Fruit fly (Drosophila melanogaster) whole organism, embryonic: ENCODE measurements around the gene RpL4.

Experiments
- Atf-2 ChIP-seq: fragments of 200-800 bp; sonication (Bioruptor generic); optimal IDR thresholded peaks from 2 replicates; lab custom pipeline; 2016; ENCODE audit warnings: missing biosample characterization, missing genetic modification characterization
- Atf6 ChIP-seq: fragments of 200-800 bp; sonication (Bioruptor generic); IDR thresholded peaks from 2 replicates; pipeline ENCODE4 v1.3.6; 2022; ENCODE audit warnings: missing biosample characterization, missing genetic modification characterization
- CG12236 ChIP-seq: fragments of 200-800 bp; sonication (Bioruptor generic); optimal IDR thresholded peaks from 2 replicates; lab custom pipeline; 2016; ENCODE audit warnings: missing biosample characterization, missing genetic modification characterization
- CG13775 ChIP-seq: fragments of 200-800 bp; sonication (Bioruptor generic); optimal IDR thresholded peaks from 3 replicates; lab custom pipeline; 2017; ENCODE audit warnings: missing biosample characterization, mild to moderate bottlenecking, missing genetic modification characterization
- CG14014 ChIP-seq: fragments of 200-800 bp; sonication (Bioruptor generic); IDR thresholded peaks from 2 replicates; pipeline ENCODE4 v1.3.6; 2022; ENCODE audit warnings: missing biosample characterization, missing genetic modification characterization
- CG15514 ChIP-seq: fragments of 200-800 bp; sonication (Bioruptor generic); optimal IDR thresholded peaks from 3 replicates; lab custom pipeline; 2017; ENCODE audit warnings: missing biosample characterization, missing genetic modification characterization, mild to moderate bottlenecking, moderate library complexity, missing genetic modification reagents
- CG17829 ChIP-seq: fragments of 200-800 bp; optimal IDR thresholded peaks from 2 replicates; lab custom pipeline; 2019; ENCODE audit warnings: missing biosample characterization, mild to moderate bottlenecking, missing genetic modification characterization, moderate library complexity
- CG2129 ChIP-seq: fragments of 200-800 bp; sonication (Bioruptor generic); IDR thresholded peaks from 2 replicates; pipeline ENCODE4 v1.3.6; 2022; ENCODE audit warnings: missing biosample characterization, missing genetic modification characterization; ENCODE audit not compliant: partially characterized antibody
- CG31365 ChIP-seq: fragments of 200-800 bp; sonication (Bioruptor generic); optimal IDR thresholded peaks from 2 replicates; lab custom pipeline; 2018; ENCODE audit warnings: missing biosample characterization, mild to moderate bottlenecking, missing genetic modification characterization
- CG3838 ChIP-seq: fragments of 200-800 bp; sonication (Bioruptor generic); optimal IDR thresholded peaks from 3 replicates; lab custom pipeline; 2016; ENCODE audit warnings: missing biosample characterization, missing genetic modification characterization
- CG5245 ChIP-seq: fragments of 200-800 bp; sonication (Bioruptor generic); optimal IDR thresholded peaks from 3 replicates; lab custom pipeline; 2016; ENCODE audit warnings: missing biosample characterization, missing genetic modification characterization
- CG6765 ChIP-seq: fragments of 200-800 bp; sonication (Bioruptor generic); optimal IDR thresholded peaks from 3 replicates; lab custom pipeline; 2017; ENCODE audit warnings: missing biosample characterization, mild to moderate bottlenecking, missing genetic modification characterization
- CG7271 ChIP-seq: fragments of 200-800 bp; sonication (Bioruptor generic); optimal IDR thresholded peaks from 2 replicates; lab custom pipeline; 2018; ENCODE audit warnings: missing biosample characterization, mild to moderate bottlenecking, missing genetic modification characterization, moderate library complexity
- CG7556 ChIP-seq: fragments of 200-800 bp; sonication (Bioruptor generic); optimal IDR thresholded peaks from 2 replicates; lab custom pipeline; 2017; ENCODE audit warnings: missing biosample characterization, mild to moderate bottlenecking, missing genetic modification characterization
- CG7745 ChIP-seq: fragments of 200-800 bp; sonication (Bioruptor generic); optimal IDR thresholded peaks from 2 replicates; lab custom pipeline; 2018; ENCODE audit warnings: missing biosample characterization, mild to moderate bottlenecking, missing genetic modification characterization, moderate library complexity
- CG9437 ChIP-seq: fragments of 200-800 bp; sonication (Bioruptor generic); optimal IDR thresholded peaks from 2 replicates; lab custom pipeline; 2018; ENCODE audit warnings: missing biosample characterization, mild to moderate bottlenecking, missing genetic modification characterization
- CG9727 ChIP-seq: fragments of 200-800 bp; sonication (Bioruptor generic); optimal IDR thresholded peaks from 3 replicates; lab custom pipeline; 2017; ENCODE audit warnings: missing biosample characterization, mild to moderate bottlenecking, missing genetic modification characterization
- CoRest ChIP-seq: fragments of 200-800 bp; sonication (Bioruptor generic); optimal IDR thresholded peaks from 3 replicates; lab custom pipeline; 2018; ENCODE audit warnings: missing biosample characterization, mild to moderate bottlenecking, missing genetic modification characterization, moderate library complexity
- Dip3 ChIP-seq: fragments of 200-800 bp; sonication (Bioruptor generic); optimal IDR thresholded peaks from 3 replicates; lab custom pipeline; 2016; ENCODE audit warnings: missing biosample characterization, missing genetic modification characterization
- Dll ChIP-seq: fragments of 200-800 bp; sonication (Bioruptor generic); IDR thresholded peaks from 4 replicates; pipeline ENCODE4 v1.3.6; 2022; ENCODE audit warnings: missing biosample characterization, missing genetic modification characterization; ENCODE audit not compliant: partially characterized antibody
- ERR ChIP-seq: fragments of 200-800 bp; sonication (Bioruptor generic); optimal IDR thresholded peaks from 2 replicates; lab custom pipeline; 2016; ENCODE audit warnings: missing biosample characterization, missing genetic modification characterization
- HLH54F ChIP-seq: fragments of 200-800 bp; sonication (Bioruptor generic); optimal IDR thresholded peaks from 3 replicates; lab custom pipeline; 2016; ENCODE audit warnings: missing biosample characterization, missing genetic modification characterization
- Jarid2 ChIP-seq: fragments of 200-800 bp; sonication (Bioruptor generic); optimal IDR thresholded peaks from 3 replicates; lab custom pipeline; 2017; ENCODE audit warnings: mild to moderate bottlenecking, missing biosample characterization, missing genetic modification reagents, missing genetic modification characterization
- Kr ChIP-seq: fragments of 200-800 bp; sonication (Bioruptor generic); optimal IDR thresholded peaks from 2 replicates; lab custom pipeline; 2017; ENCODE audit warnings: missing biosample characterization, mild to moderate bottlenecking, missing genetic modification characterization
- Lhr ChIP-seq: fragments of 200-800 bp; sonication (Bioruptor generic); optimal IDR thresholded peaks from 3 replicates; lab custom pipeline; 2017; ENCODE audit warnings: mild to moderate bottlenecking, missing biosample characterization, missing genetic modification reagents, missing genetic modification characterization
- MESR4 ChIP-seq: fragments of 200-800 bp; sonication (Bioruptor generic); optimal IDR thresholded peaks from 2 replicates; lab custom pipeline; 2018; ENCODE audit warnings: missing biosample characterization, mild to moderate bottlenecking, missing genetic modification characterization, moderate library complexity
- ab ChIP-seq: fragments of 200-800 bp; sonication (Bioruptor generic); optimal IDR thresholded peaks from 2 replicates; lab custom pipeline; 2016; ENCODE audit warnings: missing biosample characterization, missing genetic modification characterization
- bowl ChIP-seq: fragments of 200-800 bp; sonication (Bioruptor generic); IDR thresholded peaks from 2 replicates; pipeline ENCODE4 v1.3.6; 2022; ENCODE audit warnings: missing biosample characterization, missing genetic modification characterization
- cato ChIP-seq: fragments of 200-800 bp; sonication (Bioruptor generic); optimal IDR thresholded peaks from 2 replicates; lab custom pipeline; 2016; ENCODE audit warnings: missing biosample characterization, missing genetic modification characterization, borderline replicate concordance
- chn ChIP-seq: fragments of 200-800 bp; sonication (Bioruptor generic); optimal IDR thresholded peaks from 2 replicates; lab custom pipeline; 2016; ENCODE audit warnings: missing biosample characterization, missing genetic modification characterization
- crp ChIP-seq, 2 experiments: fragments of 200-800 bp; sonication (Bioruptor generic); optimal IDR thresholded peaks; 2 replicates in 1 of 2; 3 replicates in 1 of 2; lab custom pipeline; 2017; ENCODE audit warnings: missing biosample characterization in 2 of 2, missing genetic modification characterization in 2 of 2, mild to moderate bottlenecking in 1 of 2, moderate library complexity in 1 of 2
- dpn ChIP-seq, 2 experiments: fragments of 200-800 bp; sonication (Bioruptor generic); optimal IDR thresholded peaks; 3 replicates each; lab custom pipeline; 2016; ENCODE audit warnings: missing biosample characterization in 2 of 2, missing genetic modification characterization in 2 of 2
- en ChIP-seq: fragments of 200-800 bp; sonication (Bioruptor generic); optimal IDR thresholded peaks from 2 replicates; lab custom pipeline; 2016; ENCODE audit warnings: missing biosample characterization, missing genetic modification characterization
- exex ChIP-seq: fragments of 200-800 bp; sonication (Bioruptor generic); optimal IDR thresholded peaks from 4 replicates; lab custom pipeline; 2018; ENCODE audit warnings: missing biosample characterization, mild to moderate bottlenecking, missing genetic modification characterization, moderate library complexity
- fd102C ChIP-seq: fragments of 200-800 bp; sonication (Bioruptor generic); optimal IDR thresholded peaks from 2 replicates; lab custom pipeline; 2018; ENCODE audit warnings: missing biosample characterization, mild to moderate bottlenecking, missing genetic modification characterization, moderate library complexity
- ftz-f1 ChIP-seq: fragments of 200-800 bp; sonication (Bioruptor generic); optimal IDR thresholded peaks from 2 replicates; lab custom pipeline; 2016; ENCODE audit warnings: missing biosample characterization, missing genetic modification characterization
- gce ChIP-seq: fragments of 200-800 bp; sonication (Bioruptor generic); IDR thresholded peaks from 3 replicates; pipeline ENCODE4 v1.3.6; 2022; ENCODE audit warnings: missing biosample characterization, missing genetic modification characterization
- gfzf ChIP-seq: fragments of 200-800 bp; sonication (Bioruptor generic); optimal IDR thresholded peaks from 2 replicates; lab custom pipeline; 2016; ENCODE audit warnings: missing biosample characterization, mild to moderate bottlenecking, missing genetic modification characterization, moderate library complexity
- jumu ChIP-seq: fragments of 200-800 bp; sonication (Bioruptor generic); optimal IDR thresholded peaks from 3 replicates; lab custom pipeline; 2016; ENCODE audit warnings: missing biosample characterization, missing genetic modification characterization
- kay ChIP-seq: fragments of 200-800 bp; sonication (Bioruptor generic); optimal IDR thresholded peaks from 2 replicates; lab custom pipeline; 2016; ENCODE audit warnings: missing biosample characterization, missing genetic modification characterization
- nmo ChIP-seq: fragments of 200-800 bp; sonication (Bioruptor generic); optimal IDR thresholded peaks from 2 replicates; lab custom pipeline; 2018; ENCODE audit warnings: missing biosample characterization, mild to moderate bottlenecking, missing genetic modification characterization, moderate library complexity
- sc ChIP-seq, 3 experiments: fragments of >200 bp in 2 of 3; fragments of 200-800 bp in 1 of 3; sonication (Bioruptor generic) in 1 of 3; optimal IDR thresholded peaks; 2 replicates in 2 of 3; 3 replicates in 1 of 3; lab custom pipeline; 2017; ENCODE audit warnings: mild to moderate bottlenecking in 1 of 3, missing biosample characterization in 1 of 3, missing genetic modification characterization in 1 of 3, missing genetic modification reagents in 1 of 3
- sob ChIP-seq: fragments of 200-800 bp; sonication (Bioruptor generic); IDR thresholded peaks from 2 replicates; pipeline ENCODE4 v1.3.6; 2022; ENCODE audit warnings: missing biosample characterization, missing genetic modification characterization
- sr ChIP-seq: fragments of 200-800 bp; sonication (Bioruptor generic); IDR thresholded peaks from 3 replicates; pipeline ENCODE4 v1.3.6; 2022; ENCODE audit warnings: missing biosample characterization, missing genetic modification characterization
- trh ChIP-seq: fragments of 200-800 bp; sonication (Bioruptor generic); optimal IDR thresholded peaks from 2 replicates; lab custom pipeline; 2016; ENCODE audit warnings: missing biosample characterization, missing genetic modification characterization
- ttk ChIP-seq: fragments of 200-800 bp; sonication (Bioruptor generic); IDR thresholded peaks from 2 replicates; pipeline ENCODE4 v2.1.2; 2022; ENCODE audit warnings: missing biosample characterization, missing genetic modification characterization
- usp ChIP-seq: fragments of >200 bp; optimal IDR thresholded peaks from 2 replicates; lab custom pipeline; 2017; ENCODE audit warnings: missing biosample characterization, missing genetic modification characterization
- vnd ChIP-seq: fragments of 200-800 bp; sonication (Bioruptor generic); IDR thresholded peaks from 3 replicates; pipeline ENCODE4 v1.3.6; 2022; ENCODE audit warnings: missing biosample characterization, missing genetic modification characterization; ENCODE audit not compliant: partially characterized antibody
- vvl ChIP-seq: fragments of 200-800 bp; sonication (Bioruptor generic); IDR thresholded peaks from 2 replicates; pipeline ENCODE4 v1.3.6; 2022; ENCODE audit warnings: missing biosample characterization, missing genetic modification characterization

Gene RpL4

dm6 chr3R:27922673-27923175 lies at the start of gene RpL4 (continued):
- TF ChIP-seq ttk (GFP tag; lab: Robert Waterston, UW) (peak; percentile 70; the same call in 1 of the 2 replicates), sr (GFP tag; lab: Robert Waterston, UW) (peak; percentile 89), CG6765 (GFP tag; lab: Kevin White, UChicago) (peak; percentile 93), fd102C (GFP tag; lab: Kevin White, UChicago) (peak; percentile 84), kay (GFP tag; lab: Kevin White, UChicago) (no peak), sob (peak; percentile 81), HLH54F (GFP tag; lab: Kevin White, UChicago) (peak; percentile 75), CG7745 (tag; lab: Kevin White, UChicago) (peak; percentile 31), CG15514 (GFP tag; lab: Kevin White, UChicago) (peak; percentile 83), dpn (GFP tag; optimal IDR thresholded peaks at IDR 0.05; lab: Kevin White, UChicago) (peak; percentile 52 to 82), CoRest (tag; lab: Kevin White, UChicago) (peak; percentile 75), en (GFP tag; lab: Kevin White, UChicago) (peak; percentile 76), gce (GFP tag; lab: Robert Waterston, UW) (peak; percentile 90), CG3838 (GFP tag; lab: Kevin White, UChicago) (peak; percentile 77), Kr (peak; percentile 57), crp (GFP tag; optimal IDR thresholded peaks at IDR 0.05; lab: Kevin White, UChicago) (peak in 1 of 2 experiments; percentile 49), CG31365 (peak; percentile 69), vnd (GFP tag; lab: Robert Waterston, UW) (no peak), cato (peak; percentile 62), trh (GFP tag; lab: Kevin White, UChicago) (peak; percentile 84), CG13775 (GFP tag; lab: Kevin White, UChicago) (peak; percentile 95), chn (peak; percentile 68), CG7556 (GFP tag; lab: Kevin White, UChicago) (peak; percentile 67), ab (peak; percentile 2), nmo (GFP tag; lab: Kevin White, UChicago) (peak; percentile 71), ERR (no peak), vvl (peak; percentile 90), Atf-2 (GFP tag; lab: Kevin White, UChicago) (peak; percentile 48), sc (optimal IDR thresholded peaks at IDR 0.05; lab: Kevin White, UChicago) (no peak), sc (GFP tag; optimal IDR thresholded peaks at IDR 0.05; lab: Kevin White, UChicago) (peak; percentile 88), Jarid2 (GFP tag; lab: Kevin White, UChicago) (peak; percentile 50), jumu (GFP tag; lab: Kevin White, UChicago) (no peak), bowl (peak; percentile 25; the same call in 1 of the 2 replicates), CG2129 (GFP tag; lab: Robert Waterston, UW) (no peak), CG5245 (GFP tag; lab: Kevin White, UChicago) (peak; percentile 76), usp (GFP tag; lab: Kevin White, UChicago) (no peak), Lhr (GFP tag; lab: Kevin White, UChicago) (peak; percentile 89), ftz-f1 (GFP tag; lab: Kevin White, UChicago) (no peak), gfzf (GFP tag; lab: Kevin White, UChicago) (peak; percentile 4), CG17829 (tag; lab: Kevin White, UChicago) (no peak), CG9727 (peak; percentile 93), MESR4 (GFP tag; lab: Kevin White, UChicago) (peak; percentile 99), CG14014 (peak; percentile 61; the same call in 1 of the 2 replicates), CG12236 (GFP tag; lab: Kevin White, UChicago) (peak; percentile 60), Dll (no peak), exex (peak; percentile 44), CG7271 (tag; lab: Kevin White, UChicago) (peak; percentile 86), CG9437 (GFP tag; lab: Kevin White, UChicago) (peak; percentile 88), Dip3 (peak; percentile 60), Atf6 (peak; percentile 77)
